Worm (Caenorhabditis elegans) whole organism, L1 larva: ENCODE measurements around the gene T19C9.8.

Source experiments
- ama-1 ChIP-seq: fragments of 150-350 bp; optimal IDR thresholded peaks from 2 replicates; lab custom pipeline; 2014
- mdl-1 ChIP-seq, 2 experiments: fragments of 150-350 bp; optimal IDR thresholded peaks; 2 replicates each; lab custom pipeline; 2014 to 2017; ENCODE audit warnings: missing biosample characterization in 2 of 2, missing genetic modification characterization in 2 of 2, inconsistent platforms in 1 of 2
- nhr-12 ChIP-seq: sonication (generic microtip); optimal IDR thresholded peaks from 2 replicates; lab custom pipeline; 2017; ENCODE audit warnings: missing biosample characterization, missing genetic modification characterization
- nhr-76 ChIP-seq: sonication (generic microtip); optimal IDR thresholded peaks from 2 replicates; lab custom pipeline; 2017; ENCODE audit warnings: missing biosample characterization, missing genetic modification characterization
- nhr-85 ChIP-seq: sonication (generic microtip); peaks from one replicate; lab custom pipeline; 2016; ENCODE audit warnings: missing genetic modification characterization, inconsistent platforms, missing compliant biosample characterization
- nhr-90 ChIP-seq: sonication (generic microtip); optimal IDR thresholded peaks from 2 replicates; lab custom pipeline; 2016; ENCODE audit warnings: mild to moderate bottlenecking, missing genetic modification characterization, missing compliant biosample characterization; ENCODE audit not compliant: poor library complexity
- pqm-1 ChIP-seq: sonication (generic microtip); optimal IDR thresholded peaks from 3 replicates; lab custom pipeline; 2017; ENCODE audit warnings: missing biosample characterization, missing genetic modification characterization
- zag-1 ChIP-seq: fragments of 150-350 bp; optimal IDR thresholded peaks from 2 replicates; lab custom pipeline; 2014; ENCODE audit warnings: missing biosample characterization, missing genetic modification characterization
- ztf-4 ChIP-seq: fragments of 150-350 bp; optimal IDR thresholded peaks from 2 replicates; lab custom pipeline; 2014; ENCODE audit warnings: missing biosample characterization, missing genetic modification characterization

- TF ChIP-seq nhr-12 (tag; lab: Kevin White, UChicago) (no peak), ztf-4 (no peak), nhr-76 (no peak), mdl-1 (tag; optimal IDR thresholded peaks at IDR 0.05; lab: Kevin White, UChicago) (no peak), pqm-1 (tag; lab: Kevin White, UChicago) (no peak), nhr-85 (tag; lab: Kevin White, UChicago) (no peak), nhr-90 (tag; lab: Kevin White, UChicago) (no peak), zag-1 (no peak), ama-1 (lab: Kevin White, UChicago) (no peak)
Measured at ce11 chrV:17198926-17199325, 40.0 kb upstream of the T19C9.8 start, which contains the start of gene srz-96.
